Worm (Caenorhabditis elegans) whole organism, L3 larva: ENCODE data around the gene B0393.9.

Source experiments
- ama-1 ChIP-seq: fragments of 150-350 bp; optimal IDR thresholded peaks from 2 replicates; lab custom pipeline; 2018
- ceh-28 ChIP-seq: fragments of 150-350 bp; optimal IDR thresholded peaks from 2 replicates; lab custom pipeline; 2014; ENCODE audit warnings: missing biosample characterization, missing genetic modification reagents, missing genetic modification characterization
- daf-12 ChIP-seq: fragments of 150-350 bp; optimal IDR thresholded peaks from 2 replicates; lab custom pipeline; 2014; ENCODE audit warnings: missing biosample characterization, missing genetic modification reagents, missing genetic modification characterization
- egl-5 ChIP-seq: fragments of 150-350 bp; optimal IDR thresholded peaks from 2 replicates; lab custom pipeline; 2017; ENCODE audit warnings: missing biosample characterization, missing genetic modification reagents, missing genetic modification characterization, inconsistent platforms
- elt-3 ChIP-seq, 3 experiments: fragments of 150-350 bp in 1 of 3; sonication (generic microtip) in 2 of 3; optimal IDR thresholded peaks; 2 replicates in 2 of 3; 4 replicates in 1 of 3; lab custom pipeline; 2014 to 2017; ENCODE audit warnings: missing biosample characterization in 3 of 3, missing genetic modification characterization in 3 of 3
- nhr-11 ChIP-seq: fragments of 150-350 bp; optimal IDR thresholded peaks from 2 replicates; lab custom pipeline; 2014; ENCODE audit warnings: missing biosample characterization, missing genetic modification characterization
- nhr-237 ChIP-seq: fragments of 150-350 bp; optimal IDR thresholded peaks from 2 replicates; lab custom pipeline; 2014; ENCODE audit warnings: missing biosample characterization, missing genetic modification characterization
- nhr-76 ChIP-seq: fragments of 150-350 bp; sonication (generic microtip); optimal IDR thresholded peaks from 5 replicates; lab custom pipeline; 2014; ENCODE audit warnings: missing biosample characterization, missing genetic modification characterization
- nhr-77 ChIP-seq: fragments of 150-350 bp; optimal IDR thresholded peaks from 2 replicates; lab custom pipeline; 2014; ENCODE audit warnings: missing biosample characterization, missing genetic modification characterization
- pha-4 ChIP-seq: fragments of 150-350 bp; optimal IDR thresholded peaks from 2 replicates; lab custom pipeline; 2014; ENCODE audit warnings: missing biosample characterization, missing genetic modification reagents, missing genetic modification characterization
- sea-2 ChIP-seq: fragments of 150-350 bp; sonication (generic microtip); optimal IDR thresholded peaks from 4 replicates; lab custom pipeline; 2014; ENCODE audit warnings: missing biosample characterization, missing genetic modification reagents, missing genetic modification characterization
- tbx-2 ChIP-seq: sonication (generic microtip); optimal IDR thresholded peaks from 2 replicates; lab custom pipeline; 2016; ENCODE audit warnings: mild to moderate bottlenecking, missing genetic modification characterization, missing compliant biosample characterization
- unc-39 ChIP-seq: sonication (generic microtip); optimal IDR thresholded peaks from 4 replicates; lab custom pipeline; 2017; ENCODE audit warnings: missing biosample characterization, missing genetic modification characterization

DNA sequence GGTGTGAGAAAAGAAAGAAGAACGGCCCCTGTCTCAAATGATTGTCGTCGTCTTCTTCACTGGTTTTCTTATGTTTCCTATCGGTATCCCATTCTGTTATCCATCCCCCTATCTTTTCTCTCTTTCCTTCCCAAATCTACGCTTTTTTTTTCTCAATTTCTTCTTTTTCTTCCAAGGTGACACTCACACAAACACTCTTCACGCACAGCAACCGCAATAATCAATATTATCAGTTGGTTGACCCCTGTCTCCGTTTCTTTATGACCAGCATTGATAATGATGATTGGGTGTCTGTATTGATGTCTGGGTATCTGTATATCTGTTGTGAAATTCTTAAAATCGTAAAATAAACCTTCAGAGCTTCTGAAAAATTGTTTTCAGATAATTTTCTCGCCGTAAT lies 39.1 kb downstream of the B0393.9 start:
- no peak for TF ChIP-seq nhr-76 (tag; lab: Kevin White, UChicago)
- TF ChIP-seq ceh-28 (tag; lab: Kevin White, UChicago), result peak; percentile 45
- TF ChIP-seq nhr-77 (tag; lab: Kevin White, UChicago), result no peak
- no peak for TF ChIP-seq unc-39 (tag; lab: Kevin White, UChicago)
- TF ChIP-seq ama-1, result no peak
- TF ChIP-seq tbx-2, result no peak
- TF ChIP-seq sea-2 (GFP tag; lab: Kevin White, UChicago), result no peak
- TF ChIP-seq pha-4 (tag; lab: Kevin White, UChicago), result no peak
- TF ChIP-seq nhr-237 (tag; lab: Kevin White, UChicago), result no peak
- no peak for TF ChIP-seq elt-3 (tag; optimal IDR thresholded peaks at IDR 0.05; lab: Kevin White, UChicago)
- no peak for TF ChIP-seq daf-12 (tag; lab: Kevin White, UChicago)
- no peak for TF ChIP-seq nhr-11 (tag; lab: Kevin White, UChicago)
- no peak for TF ChIP-seq egl-5
